Worm (Caenorhabditis elegans) whole organism, L4 larva: ENCODE data around the gene ZK863.8.

ENCODE experiments used
- Y48G9A.11 ChIP-seq: fragments of 200-800 bp; sonication (Bioruptor generic); IDR thresholded peaks from 2 replicates; pipeline ENCODE4 v1.3.6; 2022; ENCODE audit warnings: missing genetic modification reagents, missing genetic modification characterization, missing compliant biosample characterization
- fkh-10 ChIP-seq: fragments of 150-350 bp; optimal IDR thresholded peaks from 2 replicates; lab custom pipeline; 2014; ENCODE audit warnings: missing biosample characterization, missing genetic modification reagents, missing genetic modification characterization
- madf-5 ChIP-seq, 2 experiments: fragments of 200-800 bp; sonication (Bioruptor generic); IDR thresholded peaks; 2 replicates each; pipeline ENCODE4 v1.3.6; 2022; ENCODE audit warnings: missing compliant biosample characterization in 2 of 2, missing genetic modification characterization in 2 of 2
- mdl-1 ChIP-seq, 2 experiments: fragments of 150-350 bp in 1 of 2; sonication (generic microtip) in 1 of 2; optimal IDR thresholded peaks; 2 replicates each; lab custom pipeline; 2014 to 2017; ENCODE audit warnings: missing biosample characterization in 2 of 2, missing genetic modification characterization in 2 of 2
- snpc-4 ChIP-seq: fragments of 150-350 bp; optimal IDR thresholded peaks from 2 replicates; lab custom pipeline; 2014; ENCODE audit warnings: missing biosample characterization, missing genetic modification characterization

DNA sequence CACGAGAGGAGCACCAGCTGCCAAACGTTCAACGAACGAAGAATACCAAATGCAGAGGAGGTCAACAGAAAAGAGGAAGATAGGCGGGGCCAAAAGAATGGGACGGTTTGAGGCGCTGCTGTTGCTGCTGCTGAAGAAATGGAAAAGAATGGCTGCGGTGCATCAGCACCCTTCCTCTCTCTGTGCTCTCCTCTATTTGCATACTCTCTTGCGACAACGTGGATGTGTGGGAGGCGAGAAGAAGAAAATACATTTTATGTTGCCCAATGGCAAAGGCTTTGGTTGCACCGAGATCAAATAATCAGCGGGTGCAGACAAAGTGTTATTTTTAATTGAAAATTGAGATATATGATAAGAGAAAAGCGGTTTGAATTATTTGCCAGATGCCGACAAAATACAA is 28.9 kb downstream of the ZK863.8 start:
- TF ChIP-seq madf-5 (GFP tag; IDR thresholded peaks at IDR 0.05; lab: Robert Waterston, UW) (no peak), snpc-4 (no peak), mdl-1 (tag; optimal IDR thresholded peaks at IDR 0.05; lab: Kevin White, UChicago) (no peak), Y48G9A.11 (GFP tag; lab: Robert Waterston, UW) (no peak), fkh-10 (GFP tag; lab: Kevin White, UChicago) (no peak)
